Worm (Caenorhabditis elegans): ENCODE measurements around the gene F22E5.2.

DNA sequence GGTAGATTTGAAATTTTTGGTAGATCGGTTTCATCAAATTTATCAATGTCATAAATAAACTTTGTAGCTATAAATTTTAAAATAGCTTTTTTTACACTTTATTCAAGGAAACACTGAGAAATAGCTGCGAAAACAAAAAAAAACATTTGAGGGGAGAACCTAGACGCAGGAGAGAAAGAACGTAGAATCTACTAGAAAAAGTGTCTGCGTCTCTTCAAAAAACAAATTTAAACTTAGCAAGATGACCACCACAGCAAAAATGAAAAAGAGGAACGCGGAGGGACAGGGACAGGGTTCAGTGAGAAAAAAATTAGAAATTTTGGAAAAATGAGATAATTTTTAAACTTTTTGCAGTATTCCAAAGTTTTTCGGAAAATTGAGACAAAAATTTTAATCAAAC, 16.2 kb upstream of the F22E5.2 start:
- no peak for TF ChIP-seq W03F9.2 (tag; optimal IDR thresholded peaks at IDR 0.05)
- no peak for TF ChIP-seq him-1 (tag; optimal IDR thresholded peaks at IDR 0.05)
- no peak for TF ChIP-seq dao-5 (tag; optimal IDR thresholded peaks at IDR 0.05)

Measured in whole organism, L4/young adult.